Fruit fly (Drosophila melanogaster) whole organism, embryonic: ENCODE measurements around the gene Sytbeta.

Source experiments
- Bdp1 ChIP-seq: fragments of 200-800 bp; sonication (Bioruptor generic); optimal IDR thresholded peaks from 3 replicates; lab custom pipeline; 2016; ENCODE audit warnings: missing biosample characterization, missing genetic modification characterization
- CG11247 ChIP-seq: fragments of 200-800 bp; sonication (Bioruptor generic); IDR thresholded peaks from 2 replicates; pipeline ENCODE4 v1.3.6; 2022; ENCODE audit warnings: missing biosample characterization, missing genetic modification characterization
- CG12155 ChIP-seq: fragments of 200-800 bp; sonication (Bioruptor generic); optimal IDR thresholded peaks from 3 replicates; lab custom pipeline; 2016; ENCODE audit warnings: missing biosample characterization, missing genetic modification characterization
- CG15479 ChIP-seq: fragments of 200-800 bp; sonication (Bioruptor generic); optimal IDR thresholded peaks from 3 replicates; lab custom pipeline; 2019; ENCODE audit warnings: missing biosample characterization, mild to moderate bottlenecking, missing genetic modification characterization, moderate library complexity
- CG15696 ChIP-seq: fragments of 200-800 bp; sonication (Bioruptor generic); optimal IDR thresholded peaks from 2 replicates; lab custom pipeline; 2019; ENCODE audit warnings: missing biosample characterization, mild to moderate bottlenecking, missing genetic modification characterization, moderate library complexity
- CG17359 ChIP-seq: fragments of 200-800 bp; sonication (Bioruptor generic); optimal IDR thresholded peaks from 3 replicates; lab custom pipeline; 2018; ENCODE audit warnings: missing biosample characterization, mild to moderate bottlenecking, missing genetic modification characterization, moderate library complexity
- CG17568 ChIP-seq: fragments of 200-800 bp; sonication (Bioruptor generic); optimal IDR thresholded peaks from 2 replicates; lab custom pipeline; 2018; ENCODE audit warnings: missing biosample characterization, mild to moderate bottlenecking, missing genetic modification characterization, moderate library complexity
- CG18262 ChIP-seq: fragments of 200-800 bp; optimal IDR thresholded peaks from 3 replicates; lab custom pipeline; 2019; ENCODE audit warnings: missing biosample characterization, mild to moderate bottlenecking, missing genetic modification characterization, moderate library complexity
- CG2678 ChIP-seq: fragments of 200-800 bp; sonication (Bioruptor generic); optimal IDR thresholded peaks from 3 replicates; lab custom pipeline; 2019; ENCODE audit warnings: missing biosample characterization, mild to moderate bottlenecking, missing genetic modification characterization, moderate library complexity
- CG2712 ChIP-seq: fragments of 200-800 bp; optimal IDR thresholded peaks from 3 replicates; lab custom pipeline; 2019; ENCODE audit warnings: missing biosample characterization, mild to moderate bottlenecking, missing genetic modification characterization, moderate library complexity
- CG30403 ChIP-seq: fragments of 200-800 bp; sonication (Bioruptor generic); optimal IDR thresholded peaks from 3 replicates; lab custom pipeline; 2016; ENCODE audit warnings: missing biosample characterization, missing genetic modification characterization
- CG3065 ChIP-seq: fragments of 200-800 bp; sonication (Bioruptor generic); optimal IDR thresholded peaks from 2 replicates; lab custom pipeline; 2016; ENCODE audit warnings: missing biosample characterization, missing genetic modification characterization
- CG34422 ChIP-seq: fragments of 200-800 bp; sonication (Bioruptor generic); IDR thresholded peaks from 3 replicates; pipeline ENCODE4 v1.3.6; 2022; ENCODE audit warnings: missing biosample characterization, missing genetic modification characterization
- CG4282 ChIP-seq: fragments of 200-800 bp; sonication (Bioruptor generic); optimal IDR thresholded peaks from 2 replicates; lab custom pipeline; 2016; ENCODE audit warnings: missing biosample characterization, missing genetic modification characterization
- CG6791 ChIP-seq: fragments of 200-800 bp; sonication (Bioruptor generic); IDR thresholded peaks from 3 replicates; pipeline ENCODE4 v1.3.6; 2022; ENCODE audit warnings: missing biosample characterization, missing genetic modification characterization; ENCODE audit not compliant: partially characterized antibody
- CG7839 ChIP-seq: fragments of 200-800 bp; sonication (Bioruptor generic); optimal IDR thresholded peaks from 3 replicates; lab custom pipeline; 2018; ENCODE audit warnings: missing biosample characterization, mild to moderate bottlenecking, missing genetic modification characterization, moderate library complexity
- CG8388 ChIP-seq: fragments of 200-800 bp; sonication (Bioruptor generic); optimal IDR thresholded peaks from 2 replicates; lab custom pipeline; 2019; ENCODE audit warnings: missing biosample characterization, mild to moderate bottlenecking, missing genetic modification characterization, moderate library complexity
- CG8478 ChIP-seq: fragments of >200 bp; optimal IDR thresholded peaks from 2 replicates; lab custom pipeline; 2018
- CHES-1-like ChIP-seq: fragments of 200-800 bp; sonication (Bioruptor generic); optimal IDR thresholded peaks from 2 replicates; lab custom pipeline; 2016; ENCODE audit warnings: missing biosample characterization, missing genetic modification characterization
- Dip3 ChIP-seq: fragments of 200-800 bp; sonication (Bioruptor generic); optimal IDR thresholded peaks from 3 replicates; lab custom pipeline; 2016; ENCODE audit warnings: missing biosample characterization, missing genetic modification characterization
- Doc3 ChIP-seq: fragments of 200-800 bp; sonication (Bioruptor generic); IDR thresholded peaks from 3 replicates; pipeline ENCODE4 v1.3.6; 2022; ENCODE audit warnings: missing biosample characterization, missing genetic modification characterization; ENCODE audit not compliant: partially characterized antibody
- Eip74EF ChIP-seq, 2 experiments: fragments of 200-800 bp in 1 of 2; fragments of >200 bp in 1 of 2; sonication (Bioruptor generic) in 1 of 2; optimal IDR thresholded peaks; 2 replicates each; lab custom pipeline; 2017 to 2019; ENCODE audit warnings: missing biosample characterization in 2 of 2, missing genetic modification characterization in 2 of 2, mild to moderate bottlenecking in 1 of 2, moderate library complexity in 1 of 2
- GATAe ChIP-seq: fragments of 200-800 bp; sonication (Bioruptor generic); conservative IDR thresholded peaks from 2 replicates; pipeline ENCODE4 v1.3.6; 2022; ENCODE audit warnings: missing biosample characterization, missing genetic modification characterization
- Hr78 ChIP-seq, 2 experiments: fragments of 200-800 bp in 1 of 2; fragments of >200 bp in 1 of 2; sonication (Bioruptor generic) in 1 of 2; optimal IDR thresholded peaks; 2 replicates each; lab custom pipeline; 2017 to 2019; ENCODE audit warnings: missing biosample characterization in 2 of 2, missing genetic modification characterization in 2 of 2, mild to moderate bottlenecking in 1 of 2, moderate library complexity in 1 of 2
- Med ChIP-seq: fragments of 200-800 bp; sonication (Bioruptor generic); peaks from one replicate; lab custom pipeline; 2016; ENCODE audit warnings: missing biosample characterization, missing genetic modification characterization, mild to moderate bottlenecking, inconsistent platforms, moderate library complexity
- Meics ChIP-seq: fragments of 200-800 bp; sonication (Bioruptor generic); optimal IDR thresholded peaks from 2 replicates; lab custom pipeline; 2017; ENCODE audit warnings: missing biosample characterization, mild to moderate bottlenecking, missing genetic modification characterization
- Sox102F ChIP-seq: fragments of 200-800 bp; sonication (Bioruptor generic); optimal IDR thresholded peaks from 2 replicates; lab custom pipeline; 2018; ENCODE audit warnings: missing biosample characterization, mild to moderate bottlenecking, missing genetic modification characterization, moderate library complexity
- Vsx1 ChIP-seq: fragments of 200-800 bp; sonication (Bioruptor generic); optimal IDR thresholded peaks from 2 replicates; lab custom pipeline; 2017; ENCODE audit warnings: missing biosample characterization, mild to moderate bottlenecking, missing genetic modification characterization, missing genetic modification reagents
- da ChIP-seq: fragments of 200-800 bp; sonication (Bioruptor generic); optimal IDR thresholded peaks from 2 replicates; lab custom pipeline; 2016; ENCODE audit warnings: missing biosample characterization, missing genetic modification characterization
- dysf ChIP-seq: fragments of 200-800 bp; sonication (Bioruptor generic); IDR thresholded peaks from 3 replicates; pipeline ENCODE4 v1.3.6; 2022; ENCODE audit warnings: missing biosample characterization, missing genetic modification characterization
- ems ChIP-seq: fragments of 200-800 bp; sonication (Bioruptor generic); optimal IDR thresholded peaks from 3 replicates; lab custom pipeline; 2016; ENCODE audit warnings: missing biosample characterization, missing genetic modification characterization
- exex ChIP-seq: fragments of 200-800 bp; sonication (Bioruptor generic); optimal IDR thresholded peaks from 4 replicates; lab custom pipeline; 2018; ENCODE audit warnings: missing biosample characterization, mild to moderate bottlenecking, missing genetic modification characterization, moderate library complexity
- fru ChIP-seq: fragments of >200 bp; optimal IDR thresholded peaks from 2 replicates; lab custom pipeline; 2017
- gem ChIP-seq: fragments of 200-800 bp; sonication (Bioruptor generic); optimal IDR thresholded peaks from 2 replicates; lab custom pipeline; 2019; ENCODE audit warnings: missing biosample characterization, mild to moderate bottlenecking, missing genetic modification characterization, moderate library complexity
- grau ChIP-seq: fragments of 200-800 bp; optimal IDR thresholded peaks from 3 replicates; lab custom pipeline; 2019; ENCODE audit warnings: missing biosample characterization, mild to moderate bottlenecking, missing genetic modification characterization, moderate library complexity
- kah ChIP-seq: fragments of 200-800 bp; sonication (Bioruptor generic); optimal IDR thresholded peaks from 2 replicates; lab custom pipeline; 2018; ENCODE audit warnings: missing biosample characterization, mild to moderate bottlenecking, missing genetic modification characterization
- lbe ChIP-seq: fragments of 200-800 bp; sonication (Bioruptor generic); optimal IDR thresholded peaks from 2 replicates; lab custom pipeline; 2016; ENCODE audit warnings: missing biosample characterization, mild to moderate bottlenecking, missing genetic modification characterization
- pan ChIP-seq, 4 experiments: fragments of >200 bp in 3 of 4; fragments of 200-800 bp in 1 of 4; sonication (Bioruptor generic) in 1 of 4; optimal IDR thresholded peaks in 3 of 4; IDR thresholded peaks in 1 of 4; 2 replicates each; pipeline versions ENCODE4 v1.3.6 to Lab custom; 2017 to 2022; ENCODE audit warnings: missing biosample characterization in 2 of 4, missing genetic modification characterization in 2 of 4, mixed read lengths in 1 of 4
- row ChIP-seq: fragments of 200-800 bp; sonication (Bioruptor generic); IDR thresholded peaks from 3 replicates; pipeline ENCODE4 v1.3.6; 2022; ENCODE audit warnings: missing biosample characterization, missing genetic modification characterization
- sens ChIP-seq: fragments of 200-800 bp; sonication (Bioruptor generic); peaks from one replicate; lab custom pipeline; 2016; ENCODE audit warnings: missing biosample characterization, missing genetic modification characterization
- sna ChIP-seq: fragments of 200-800 bp; sonication (Bioruptor generic); IDR thresholded peaks from 2 replicates; pipeline ENCODE4 v1.3.6; 2022; ENCODE audit warnings: missing biosample characterization, missing genetic modification characterization; ENCODE audit not compliant: partially characterized antibody
- sug ChIP-seq: fragments of 200-800 bp; optimal IDR thresholded peaks from 2 replicates; lab custom pipeline; 2019; ENCODE audit warnings: missing biosample characterization, mild to moderate bottlenecking, missing genetic modification characterization, moderate library complexity
- unpg ChIP-seq: fragments of 200-800 bp; sonication (Bioruptor generic); optimal IDR thresholded peaks from 3 replicates; lab custom pipeline; 2018; ENCODE audit warnings: missing biosample characterization, mild to moderate bottlenecking, missing genetic modification characterization, moderate library complexity
- vvl ChIP-seq: fragments of 200-800 bp; sonication (Bioruptor generic); IDR thresholded peaks from 2 replicates; pipeline ENCODE4 v1.3.6; 2022; ENCODE audit warnings: missing biosample characterization, missing genetic modification characterization

The Sytbeta gene

DNA sequence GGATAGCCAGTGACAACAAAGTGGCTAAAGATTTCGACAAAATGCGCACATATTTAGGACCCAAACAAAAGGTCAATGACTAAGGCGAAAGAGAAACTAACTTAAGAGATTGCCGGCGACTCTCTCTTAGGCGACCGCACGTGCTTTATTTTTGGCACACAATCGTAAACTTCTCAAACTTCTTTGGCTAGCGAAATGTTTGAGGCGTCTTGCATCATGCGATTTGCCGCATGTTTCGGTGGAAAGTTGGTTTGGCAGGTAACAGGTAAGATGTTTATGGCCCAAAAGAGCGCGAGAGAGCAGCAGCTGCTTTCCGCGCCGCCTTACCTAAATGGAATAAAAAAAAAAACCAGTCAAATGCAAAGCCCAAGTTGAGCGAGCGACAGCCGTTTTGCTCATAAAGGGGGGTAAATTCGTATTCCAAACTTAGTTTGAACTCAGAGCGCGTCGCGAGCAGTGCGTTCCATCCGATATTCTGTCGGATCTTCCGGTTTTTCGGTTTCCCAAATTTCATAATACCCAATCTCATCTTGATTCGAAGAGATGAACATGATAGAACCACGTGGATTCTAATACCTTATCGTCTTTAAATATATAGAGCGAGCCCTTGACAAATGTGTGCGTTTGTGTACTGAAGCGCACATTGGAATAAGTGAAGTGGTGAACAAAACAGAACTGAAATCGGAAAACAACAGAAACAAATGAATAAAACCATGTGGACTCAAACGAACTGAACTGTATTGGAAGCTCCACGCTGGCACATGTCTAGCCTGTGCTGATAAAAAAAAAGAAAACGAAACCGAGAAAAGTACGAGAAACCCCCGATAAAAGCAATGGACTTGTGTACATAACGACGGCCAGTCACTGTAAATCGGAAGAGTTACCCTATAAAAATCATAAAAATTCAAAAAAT lies 77.5 kb downstream of the Sytbeta start (continued):
- TF ChIP-seq Doc3 (GFP tag; lab: Robert Waterston, UW) (0 out of 3 replicates have a peak, but pooled peaks have one; percentile 45), CG12155 (no peak), grau (tag; lab: Kevin White, UChicago) (no peak), row (GFP tag; lab: Robert Waterston, UW) (0 out of 3 replicates have a peak, but pooled peaks have one; percentile 16), CG4282 (GFP tag; lab: Kevin White, UChicago) (no peak), CG6791 (GFP tag; lab: Robert Waterston, UW) (0 out of 3 replicates have a peak, but pooled peaks have one; percentile 41), lbe (peak; percentile 25), vvl (GFP tag; lab: Robert Waterston, UW) (0 out of 2 replicates have a peak, but pooled peaks have one; percentile 10), CG15479 (GFP tag; lab: Kevin White, UChicago) (peak; percentile 45), sna (0 out of 2 replicates have a peak, but pooled peaks have one; percentile 18), Hr78 (GFP tag; optimal IDR thresholded peaks at IDR 0.05; lab: Kevin White, UChicago) (peak in 1 of 2 experiments; percentile 83), sens (GFP tag; lab: Kevin White, UChicago) (peak; percentile 80)
- TF ChIP-seq, all 482 proteins: peak for 38

dm6 chr3L:14986340-14986916 lies 78.3 kb downstream of the Sytbeta start:
- TF ChIP-seq Meics (no peak), Vsx1 (GFP tag; lab: Kevin White, UChicago) (peak; percentile 29), kah (GFP tag; lab: Kevin White, UChicago) (no peak), CG8478 (lab: Kevin White, UChicago) (no peak), GATAe (GFP tag; lab: Robert Waterston, UW) (no peak), CG2678 (peak; percentile 1), unpg (GFP tag; lab: Kevin White, UChicago) (no peak), fru (lab: Kevin White, UChicago) (no peak), CG15696 (tag; lab: Kevin White, UChicago) (no peak), CG17568 (GFP tag; lab: Kevin White, UChicago) (peak; percentile 14), row (GFP tag; lab: Robert Waterston, UW) (0 out of 3 replicates have a peak, but pooled peaks have one; percentile 17), Sox102F (GFP tag; lab: Kevin White, UChicago) (peak; percentile 6), sens (GFP tag; lab: Kevin White, UChicago) (peak; percentile 29), CG12155 (no peak), pan (optimal IDR thresholded peaks at IDR 0.05; lab: Kevin White, UChicago) (no peak), pan (GFP tag; optimal IDR thresholded peaks at IDR 0.05 in 1 of 2, IDR thresholded peaks at IDR 0.05 in 1 of 2) (peak in 1 of 2 experiments; percentile 23), Eip74EF (GFP tag; optimal IDR thresholded peaks at IDR 0.05; lab: Kevin White, UChicago) (peak in 1 of 2 experiments; percentile 46), sug (tag; lab: Kevin White, UChicago) (no peak), CG30403 (GFP tag; lab: Kevin White, UChicago) (peak; percentile 1), CG18262 (peak; percentile 16), Dip3 (GFP tag; lab: Kevin White, UChicago) (no peak), CG11247 (GFP tag; lab: Robert Waterston, UW) (no peak), CG34422 (GFP tag; lab: Robert Waterston, UW) (0 out of 3 replicates have a peak, but pooled peaks have one; percentile 44), dysf (GFP tag; lab: Robert Waterston, UW) (peak; percentile 16; the same call in 1 of the 3 replicates), da (no peak), CG3065 (GFP tag; lab: Kevin White, UChicago) (no peak), CG2712 (peak; percentile 2), CHES-1-like (GFP tag; lab: Kevin White, UChicago) (no peak), exex (tag; lab: Kevin White, UChicago) (peak; percentile 92), CG8388 (GFP tag; lab: Kevin White, UChicago) (no peak), ems (GFP tag; lab: Kevin White, UChicago) (no peak), grau (tag; lab: Kevin White, UChicago) (peak; percentile 77), Med (GFP tag; lab: Kevin White, UChicago) (peak; percentile 2), CG17359 (no peak), Hr78 (GFP tag; optimal IDR thresholded peaks at IDR 0.05; lab: Kevin White, UChicago) (peak in 1 of 2 experiments; percentile 87), CG7839 (tag; lab: Kevin White, UChicago) (peak; percentile 11), gem (tag; lab: Kevin White, UChicago) (peak; percentile 27), Bdp1 (GFP tag; lab: Kevin White, UChicago) (no peak)
